Fruit fly (Drosophila melanogaster): Measurements from ENCODE around the gene CG6432.

DNA sequence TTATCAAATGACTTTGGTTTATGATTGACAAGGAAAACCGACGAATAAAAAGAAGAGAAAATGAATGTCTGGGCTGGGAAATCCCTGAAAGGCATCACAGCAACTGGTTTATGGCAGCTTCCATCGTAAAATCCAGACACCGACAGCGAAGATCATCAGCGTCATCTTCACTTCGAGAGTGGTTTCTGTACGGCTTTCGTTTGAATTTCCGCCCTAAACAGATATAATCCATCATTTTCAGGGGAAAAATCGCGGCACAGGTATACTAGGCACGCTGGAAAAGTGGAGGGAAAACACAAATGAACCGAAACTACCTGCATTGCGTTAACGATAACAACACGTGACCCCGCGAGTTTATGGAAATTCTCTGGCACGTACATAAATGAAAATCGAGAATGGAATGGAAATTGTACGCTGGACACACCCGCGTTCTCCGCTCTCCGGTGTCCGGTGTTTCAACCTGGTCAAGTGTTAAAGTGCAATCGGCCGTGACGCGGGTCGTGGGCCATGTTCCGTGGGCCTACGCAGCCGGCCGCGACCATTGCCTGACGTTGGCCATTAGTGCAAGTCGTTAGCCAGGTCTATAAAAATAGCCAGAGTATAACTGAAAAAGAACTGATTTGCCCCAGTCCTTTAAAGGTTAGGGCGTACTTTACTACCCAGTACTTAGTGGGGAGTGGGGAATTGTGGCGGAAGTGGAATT, 39.1 kb upstream of the CG6432 start:
- no peak for TF ChIP-seq CG8301 (tag; optimal IDR thresholded peaks at IDR 0.05)
- no peak for TF ChIP-seq CG32121 (GFP tag; IDR thresholded peaks at IDR 0.05)
- no peak for TF ChIP-seq CG4496 (GFP tag; IDR thresholded peaks at IDR 0.05)
- TF ChIP-seq CG8159 (tag; optimal IDR thresholded peaks at IDR 0.05) = no peak
- TF ChIP-seq Snoo (tag; optimal IDR thresholded peaks at IDR 0.05) = no peak
- TF ChIP-seq Pif1B (GFP tag; optimal IDR thresholded peaks at IDR 0.05) = no peak

Data from whole organism, pupa.